Worm (Caenorhabditis elegans): ENCODE results near the gene srh-252.
A peak's percentile ranks its signal among the peaks of the same experiment; 100 is the strongest.
"Not testable (repeated sequence)": the region's sequence is repeated elsewhere in the genome, so short reads cannot be mapped to it uniquely, and the experiment has no call there.

Gene srh-252

DNA sequence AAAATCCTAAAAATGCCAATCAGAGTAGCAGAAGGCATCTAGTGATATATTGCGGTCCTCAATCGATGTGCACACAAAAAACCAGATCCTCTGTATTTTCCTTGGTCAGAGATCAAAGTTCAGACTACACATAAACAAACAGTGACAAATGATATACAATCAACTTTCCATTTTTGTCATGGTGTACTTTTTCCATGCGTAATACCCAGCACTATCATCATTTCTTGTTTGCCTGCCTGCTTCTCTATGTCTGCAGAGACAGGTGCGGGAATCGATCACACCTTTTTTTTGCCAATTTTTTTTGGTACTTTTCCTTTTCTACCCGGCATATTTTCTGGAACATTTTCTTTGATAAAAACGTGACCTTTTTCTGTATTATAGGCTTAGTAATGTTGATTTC is 35.0 kb upstream of the srh-252 start:
- TF ChIP-seq fkh-3 (tag; optimal IDR thresholded peaks at IDR 0.05) (no peak), ztf-6 (GFP tag; IDR thresholded peaks at IDR 0.05) (no peak), nhr-80 (tag; optimal IDR thresholded peaks at IDR 0.05) (peak; percentile 8)

DNA sequence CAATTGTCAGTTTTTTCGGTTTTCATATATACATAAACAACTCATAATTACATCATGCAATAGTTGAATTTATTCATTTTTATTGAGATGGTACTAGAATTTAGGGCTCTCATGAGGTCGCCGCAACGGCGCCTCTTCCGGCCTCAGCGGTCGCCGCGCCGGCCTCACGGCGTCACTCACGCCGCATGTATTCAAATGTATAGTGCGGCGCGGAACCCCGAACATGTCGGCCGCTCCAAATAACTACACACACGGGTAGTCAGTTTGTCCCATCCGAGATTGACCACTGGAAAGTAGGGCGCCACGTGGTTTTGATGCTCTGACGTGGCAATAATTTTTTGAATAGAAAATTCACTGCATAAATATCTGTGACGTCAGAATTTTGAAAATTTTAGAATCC is 34.4 kb upstream of the srh-252 start:
- TF ChIP-seq rpc-1 (optimal IDR thresholded peaks at IDR 0.05) (no peak), rpc-1 (tag; optimal IDR thresholded peaks at IDR 0.05) (no peak), madf-6 (GFP tag; IDR thresholded peaks at IDR 0.05) (no peak), rcor-1 (GFP tag; IDR thresholded peaks at IDR 0.05) (no peak), B0261.1 (tag; optimal IDR thresholded peaks at IDR 0.05) (no peak), snpc-4 (GFP tag; optimal IDR thresholded peaks at IDR 0.05) (no peak), snpc-4 (tag; optimal IDR thresholded peaks at IDR 0.05) (peak in 2 of 4 experiments; percentile 63 to 66), Y53G8AR.9 (GFP tag; conservative IDR thresholded peaks at IDR 0.05) (no peak), zfh-2 (GFP tag; conservative IDR thresholded peaks at IDR 0.05) (peak; percentile 72)

DNA sequence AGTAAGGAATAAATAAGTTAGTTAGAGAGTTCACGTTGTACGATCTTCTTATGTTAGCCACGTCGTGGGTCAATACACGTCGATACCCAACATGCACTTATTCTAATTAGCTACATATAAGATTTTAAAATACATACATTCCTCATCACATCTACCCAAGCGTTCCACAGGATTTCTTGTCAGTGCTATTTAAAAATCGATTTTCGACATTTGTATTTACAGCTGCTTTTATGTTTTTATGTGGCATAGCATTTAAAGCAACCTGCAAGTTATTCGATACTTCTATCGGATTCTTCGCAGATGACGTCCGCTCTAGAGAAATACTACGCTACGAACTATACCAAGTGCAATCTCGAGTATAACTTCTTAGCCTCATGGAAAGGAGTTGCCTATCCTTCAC is 32.2 kb upstream of the srh-252 start, which contains the start of gene srh-115:
Gene srh-115 (plus strand): TSS at position 301 of the 400 bp plus-strand sequence.
- TF ChIP-seq lir-1 (GFP tag; conservative IDR thresholded peaks at IDR 0.05), result no peak
- TF ChIP-seq F55B11.4 (tag; optimal IDR thresholded peaks at IDR 0.05; ENCODE audit: borderline replicate concordance, insufficient read depth), result no peak
- no peak for TF ChIP-seq K11D2.4 (GFP tag; IDR thresholded peaks at IDR 0.05)
- TF ChIP-seq ztf-26 (tag; optimal IDR thresholded peaks at IDR 0.05), result no peak
- TF ChIP-seq nfya-2 (GFP tag; IDR thresholded peaks at IDR 0.05), result no peak
- no peak for TF ChIP-seq mcd-1 (GFP tag; IDR thresholded peaks at IDR 0.05)
- TF ChIP-seq F39B2.1 (GFP tag; IDR thresholded peaks at IDR 0.05), result no peak
- TF ChIP-seq T07F8.4 (tag; optimal IDR thresholded peaks at IDR 0.05), result no peak
- TF ChIP-seq madf-8 (GFP tag; conservative IDR thresholded peaks at IDR 0.05), result no peak
- no peak for TF ChIP-seq dpff-1 (tag; optimal IDR thresholded peaks at IDR 0.05)
- TF ChIP-seq cebp-2 (GFP tag; IDR thresholded peaks at IDR 0.05), result no peak
- no peak for TF ChIP-seq sptf-2 (GFP tag; optimal IDR thresholded peaks at IDR 0.05)
- no peak for TF ChIP-seq akir-1 (GFP tag; optimal IDR thresholded peaks at IDR 0.05)

DNA sequence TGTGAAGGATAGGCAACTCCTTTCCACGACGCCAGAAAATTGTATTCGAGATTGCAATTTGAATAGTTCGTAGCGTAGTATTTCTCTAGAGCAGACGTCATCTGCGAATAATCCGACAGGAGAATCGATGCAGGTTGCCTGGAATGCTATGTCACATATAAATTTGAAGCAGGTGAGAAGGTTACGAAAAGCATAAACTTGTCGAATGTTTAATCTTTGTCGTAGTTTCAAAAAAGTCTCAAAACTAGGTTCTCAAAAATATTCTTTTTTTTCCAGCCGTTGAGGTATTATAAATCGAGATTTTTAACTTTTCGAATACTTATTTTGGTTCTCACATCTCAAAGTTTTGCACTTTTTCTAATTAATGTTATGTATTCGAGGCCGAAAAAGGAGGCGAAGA is 31.8 kb upstream of the srh-252 start, which contains the start of gene srh-116:
Gene srh-116 (minus strand): TSS at position 101 of the 400 bp plus-strand sequence.
- TF ChIP-seq hlh-26 (GFP tag; conservative IDR thresholded peaks at IDR 0.05); ceh-58 (GFP tag; IDR thresholded peaks at IDR 0.05); ztf-3 (GFP tag; optimal IDR thresholded peaks at IDR 0.05): not testable (repeated sequence)

DNA sequence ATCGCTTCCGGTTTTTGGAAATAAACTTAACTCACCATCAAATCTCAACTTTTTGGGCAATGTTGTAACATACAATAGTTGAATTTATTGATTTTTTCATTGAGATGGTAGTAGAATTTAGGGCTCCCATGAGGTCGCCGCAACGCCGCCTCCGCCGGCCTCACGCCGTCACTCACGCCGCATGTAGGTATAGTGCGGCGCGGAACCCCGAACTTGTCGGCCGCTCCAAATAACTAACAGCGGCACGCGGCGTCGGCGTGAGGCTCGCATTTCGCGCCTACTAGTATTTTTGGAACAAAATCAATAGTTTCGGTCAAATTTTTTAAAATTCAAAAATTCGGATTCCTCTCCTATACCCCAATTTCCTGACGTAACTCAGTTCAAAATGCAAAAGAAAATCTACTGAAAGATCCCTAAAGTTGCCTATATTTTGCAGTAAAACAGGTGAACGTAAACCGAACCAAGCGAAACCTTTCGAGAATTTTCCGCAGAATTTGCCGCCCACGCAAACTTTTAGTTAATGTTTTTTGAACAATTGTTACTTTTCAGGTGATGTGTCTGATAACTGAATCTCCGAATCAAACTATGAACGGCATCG is 28.3 kb upstream of the srh-252 start, which contains the start of gene Y61B8A.6:
Gene Y61B8A.6 (plus strand): TSS at position 548 of the 598 bp plus-strand sequence.
- no peak for TF ChIP-seq snpc-4 (GFP tag; optimal IDR thresholded peaks at IDR 0.05)
- TF ChIP-seq snpc-4 (tag; optimal IDR thresholded peaks at IDR 0.05), result peak in 1 of 4 experiments; percentile 62
- peak; percentile 45; the same call in 1 of the 2 replicates for TF ChIP-seq egrh-3 (GFP tag; IDR thresholded peaks at IDR 0.05)
- no peak for TF ChIP-seq Y56A3A.18 (GFP tag; IDR thresholded peaks at IDR 0.05)
- no peak for TF ChIP-seq nhr-27 (tag; optimal IDR thresholded peaks at IDR 0.05)
- no peak for TF ChIP-seq ceh-40 (GFP tag; IDR thresholded peaks at IDR 0.05)
- peak; percentile 63 for TF ChIP-seq zfh-2 (GFP tag; conservative IDR thresholded peaks at IDR 0.05)
- no peak for TF ChIP-seq ztf-22 (GFP tag; optimal IDR thresholded peaks at IDR 0.05)
- TF ChIP-seq madf-3 (GFP tag; IDR thresholded peaks at IDR 0.05), result no peak
- peak; percentile 23; the same call in 1 of the 2 replicates for TF ChIP-seq hmg-1.2 (GFP tag; IDR thresholded peaks at IDR 0.05)
- TF ChIP-seq snpc-1.3 (tag; optimal IDR thresholded peaks at IDR 0.05; ENCODE audit: insufficient read depth), result no peak
- TF ChIP-seq ztf-3 (GFP tag; optimal IDR thresholded peaks at IDR 0.05), result no peak
